Fruit fly (Drosophila melanogaster) whole organism, embryonic: Measurements from ENCODE around the gene RpL8.

Experiments used
- Ada2b ChIP-seq: fragments of 200-800 bp; sonication (Bioruptor generic); IDR thresholded peaks from 2 replicates; pipeline ENCODE4 v1.3.6; 2022; ENCODE audit warnings: missing biosample characterization, missing genetic modification characterization
- Atf-2 ChIP-seq: fragments of 200-800 bp; sonication (Bioruptor generic); optimal IDR thresholded peaks from 2 replicates; lab custom pipeline; 2016; ENCODE audit warnings: missing biosample characterization, missing genetic modification characterization
- Awh ChIP-seq: fragments of 200-800 bp; sonication (Bioruptor generic); IDR thresholded peaks from 2 replicates; pipeline ENCODE4, ENCODE4 v1.3.6; 2022; ENCODE audit warnings: missing biosample characterization, missing genetic modification characterization
- BEAF-32 ChIP-seq: fragments of 200-800 bp; sonication (Bioruptor generic); optimal IDR thresholded peaks from 3 replicates; lab custom pipeline; 2017; ENCODE audit warnings: missing biosample characterization, missing genetic modification characterization, mild to moderate bottlenecking, moderate library complexity, missing genetic modification reagents
- Bteb2 ChIP-seq: fragments of 200-800 bp; sonication (Bioruptor generic); optimal IDR thresholded peaks from 2 replicates; lab custom pipeline; 2016; ENCODE audit warnings: missing biosample characterization, missing genetic modification characterization
- CG10267 ChIP-seq: fragments of 200-800 bp; sonication (Bioruptor generic); optimal IDR thresholded peaks from 2 replicates; lab custom pipeline; 2018; ENCODE audit warnings: missing biosample characterization, mild to moderate bottlenecking, missing genetic modification characterization, moderate library complexity
- CG12236 ChIP-seq: fragments of 200-800 bp; sonication (Bioruptor generic); optimal IDR thresholded peaks from 2 replicates; lab custom pipeline; 2016; ENCODE audit warnings: missing biosample characterization, missing genetic modification characterization
- CG12942 ChIP-seq: fragments of 200-800 bp; sonication (Bioruptor generic); optimal IDR thresholded peaks from 3 replicates; lab custom pipeline; 2016; ENCODE audit warnings: missing biosample characterization, missing genetic modification characterization
- CG13123 ChIP-seq: fragments of 200-800 bp; sonication (Bioruptor generic); optimal IDR thresholded peaks from 2 replicates; lab custom pipeline; 2016; ENCODE audit warnings: missing biosample characterization, missing genetic modification characterization
- CG15011 ChIP-seq: fragments of 200-800 bp; sonication (Bioruptor generic); optimal IDR thresholded peaks from 3 replicates; lab custom pipeline; 2018; ENCODE audit warnings: missing biosample characterization, mild to moderate bottlenecking, missing genetic modification characterization
- CG2129 ChIP-seq: fragments of 200-800 bp; sonication (Bioruptor generic); IDR thresholded peaks from 2 replicates; pipeline ENCODE4 v1.3.6; 2022; ENCODE audit warnings: missing biosample characterization, missing genetic modification characterization; ENCODE audit not compliant: partially characterized antibody
- CG2875 ChIP-seq: fragments of 200-800 bp; sonication (Bioruptor generic); optimal IDR thresholded peaks from 2 replicates; lab custom pipeline; 2017; ENCODE audit warnings: missing biosample characterization, mild to moderate bottlenecking, missing genetic modification characterization, missing genetic modification reagents
- CG30020 ChIP-seq: fragments of 200-800 bp; optimal IDR thresholded peaks from 2 replicates; lab custom pipeline; 2019; ENCODE audit warnings: missing biosample characterization, mild to moderate bottlenecking, missing genetic modification characterization, moderate library complexity
- CG30403 ChIP-seq: fragments of 200-800 bp; sonication (Bioruptor generic); optimal IDR thresholded peaks from 3 replicates; lab custom pipeline; 2016; ENCODE audit warnings: missing biosample characterization, missing genetic modification characterization
- CG34422 ChIP-seq: fragments of 200-800 bp; sonication (Bioruptor generic); IDR thresholded peaks from 3 replicates; pipeline ENCODE4 v1.3.6; 2022; ENCODE audit warnings: missing biosample characterization, missing genetic modification characterization
- CG4282 ChIP-seq: fragments of 200-800 bp; sonication (Bioruptor generic); optimal IDR thresholded peaks from 2 replicates; lab custom pipeline; 2016; ENCODE audit warnings: missing biosample characterization, missing genetic modification characterization
- CG4328 ChIP-seq: fragments of 200-800 bp; sonication (Bioruptor generic); optimal IDR thresholded peaks from 3 replicates; lab custom pipeline; 2017; ENCODE audit warnings: missing biosample characterization, missing genetic modification reagents, missing genetic modification characterization
- CG5245 ChIP-seq: fragments of 200-800 bp; sonication (Bioruptor generic); optimal IDR thresholded peaks from 3 replicates; lab custom pipeline; 2016; ENCODE audit warnings: missing biosample characterization, missing genetic modification characterization
- CG5953 ChIP-seq: fragments of 200-800 bp; sonication (Bioruptor generic); IDR thresholded peaks from 2 replicates; pipeline ENCODE4 v1.3.6; 2022; ENCODE audit warnings: missing biosample characterization, missing genetic modification characterization
- CG6254 ChIP-seq: fragments of 200-800 bp; sonication (Bioruptor generic); optimal IDR thresholded peaks from 3 replicates; lab custom pipeline; 2017; ENCODE audit warnings: mild to moderate bottlenecking, missing biosample characterization, missing genetic modification reagents, missing genetic modification characterization
- CG6683 ChIP-seq: fragments of 200-800 bp; sonication (Bioruptor generic); optimal IDR thresholded peaks from 2 replicates; lab custom pipeline; 2017; ENCODE audit warnings: missing biosample characterization, mild to moderate bottlenecking, missing genetic modification characterization, missing genetic modification reagents
- CG6689 ChIP-seq: fragments of 200-800 bp; sonication (Bioruptor generic); IDR thresholded peaks from 2 replicates; pipeline ENCODE4 v1.3.6; 2022; ENCODE audit warnings: missing biosample characterization, missing genetic modification characterization
- CG6765 ChIP-seq: fragments of 200-800 bp; sonication (Bioruptor generic); optimal IDR thresholded peaks from 3 replicates; lab custom pipeline; 2017; ENCODE audit warnings: missing biosample characterization, mild to moderate bottlenecking, missing genetic modification characterization
- HLHmδ ChIP-seq: fragments of 200-800 bp; sonication (Bioruptor generic); optimal IDR thresholded peaks from 2 replicates; lab custom pipeline; 2018; ENCODE audit warnings: missing biosample characterization, mild to moderate bottlenecking, missing genetic modification characterization, moderate library complexity
- MBD-R2 ChIP-seq: fragments of 200-800 bp; sonication (Bioruptor generic); IDR thresholded peaks from 2 replicates; pipeline ENCODE4 v1.3.6; 2022; ENCODE audit warnings: missing biosample characterization, missing genetic modification characterization
- Med ChIP-seq: fragments of 200-800 bp; sonication (Bioruptor generic); peaks from one replicate; lab custom pipeline; 2016; ENCODE audit warnings: missing biosample characterization, missing genetic modification characterization, mild to moderate bottlenecking, inconsistent platforms, moderate library complexity
- Meics ChIP-seq: fragments of 200-800 bp; sonication (Bioruptor generic); optimal IDR thresholded peaks from 2 replicates; lab custom pipeline; 2017; ENCODE audit warnings: missing biosample characterization, mild to moderate bottlenecking, missing genetic modification characterization
- Optix ChIP-seq: fragments of 200-800 bp; sonication (Bioruptor generic); IDR thresholded peaks from 3 replicates; pipeline ENCODE4 v1.3.6; 2022; ENCODE audit warnings: missing biosample characterization, missing genetic modification characterization
- Sry-δ ChIP-seq: fragments of 200-800 bp; sonication (Bioruptor generic); optimal IDR thresholded peaks from 2 replicates; lab custom pipeline; 2016; ENCODE audit warnings: missing biosample characterization, missing genetic modification characterization
- ash1 ChIP-seq: fragments of 200-800 bp; sonication (Bioruptor generic); optimal IDR thresholded peaks from 2 replicates; lab custom pipeline; 2018; ENCODE audit warnings: missing biosample characterization, mild to moderate bottlenecking, missing genetic modification characterization
- chm ChIP-seq: fragments of 200-800 bp; sonication (Bioruptor generic); IDR thresholded peaks from 2 replicates; pipeline ENCODE4 v1.3.6; 2022; ENCODE audit warnings: missing biosample characterization, missing genetic modification characterization
- ci ChIP-seq: fragments of 200-800 bp; sonication (Bioruptor generic); IDR thresholded peaks from 3 replicates; pipeline ENCODE4 v1.3.6; 2022; ENCODE audit warnings: missing biosample characterization, missing genetic modification characterization
- dpn ChIP-seq, 2 experiments: fragments of 200-800 bp; sonication (Bioruptor generic); optimal IDR thresholded peaks; 3 replicates each; lab custom pipeline; 2016; ENCODE audit warnings: missing biosample characterization in 2 of 2, missing genetic modification characterization in 2 of 2
- eve ChIP-seq, 2 experiments: fragments of >200 bp; optimal IDR thresholded peaks; 2 replicates each; lab custom pipeline; 2017; ENCODE audit warnings: missing biosample characterization in 2 of 2, missing genetic modification characterization in 2 of 2
- fd102C ChIP-seq: fragments of 200-800 bp; sonication (Bioruptor generic); optimal IDR thresholded peaks from 2 replicates; lab custom pipeline; 2018; ENCODE audit warnings: missing biosample characterization, mild to moderate bottlenecking, missing genetic modification characterization, moderate library complexity
- fru ChIP-seq: fragments of >200 bp; optimal IDR thresholded peaks from 2 replicates; lab custom pipeline; 2017
- lbe ChIP-seq: fragments of 200-800 bp; sonication (Bioruptor generic); optimal IDR thresholded peaks from 2 replicates; lab custom pipeline; 2016; ENCODE audit warnings: missing biosample characterization, mild to moderate bottlenecking, missing genetic modification characterization
- nerfin-1 ChIP-seq: fragments of 200-800 bp; sonication (Bioruptor generic); optimal IDR thresholded peaks from 3 replicates; lab custom pipeline; 2019; ENCODE audit warnings: missing biosample characterization, mild to moderate bottlenecking, missing genetic modification characterization, moderate library complexity
- pan ChIP-seq, 4 experiments: fragments of >200 bp in 3 of 4; fragments of 200-800 bp in 1 of 4; sonication (Bioruptor generic) in 1 of 4; optimal IDR thresholded peaks in 3 of 4; IDR thresholded peaks in 1 of 4; 2 replicates each; pipeline versions ENCODE4 v1.3.6 to Lab custom; 2017 to 2022; ENCODE audit warnings: missing biosample characterization in 2 of 4, missing genetic modification characterization in 2 of 4, mixed read lengths in 1 of 4
- peb ChIP-seq: fragments of 200-800 bp; sonication (Bioruptor generic); IDR thresholded peaks from 2 replicates; pipeline ENCODE4 v1.3.6; 2022; ENCODE audit warnings: missing biosample characterization, missing genetic modification characterization
- psq ChIP-seq: fragments of 200-800 bp; sonication (Bioruptor generic); optimal IDR thresholded peaks from 2 replicates; lab custom pipeline; 2017; ENCODE audit warnings: missing biosample characterization, missing genetic modification characterization
- slp2 ChIP-seq: fragments of 200-800 bp; sonication (Bioruptor generic); optimal IDR thresholded peaks from 2 replicates; lab custom pipeline; 2016; ENCODE audit warnings: missing biosample characterization, missing genetic modification characterization
- sqz ChIP-seq: fragments of 200-800 bp; sonication (Bioruptor generic); optimal IDR thresholded peaks from 3 replicates; lab custom pipeline; 2018; ENCODE audit warnings: missing biosample characterization, mild to moderate bottlenecking, missing genetic modification characterization
- zen2 ChIP-seq: fragments of 200-800 bp; sonication (Bioruptor generic); IDR thresholded peaks from 3 replicates; pipeline ENCODE4 v1.3.6; 2022; ENCODE audit warnings: missing biosample characterization, missing genetic modification characterization; ENCODE audit not compliant: partially characterized antibody

RpL8 gene

DNA sequence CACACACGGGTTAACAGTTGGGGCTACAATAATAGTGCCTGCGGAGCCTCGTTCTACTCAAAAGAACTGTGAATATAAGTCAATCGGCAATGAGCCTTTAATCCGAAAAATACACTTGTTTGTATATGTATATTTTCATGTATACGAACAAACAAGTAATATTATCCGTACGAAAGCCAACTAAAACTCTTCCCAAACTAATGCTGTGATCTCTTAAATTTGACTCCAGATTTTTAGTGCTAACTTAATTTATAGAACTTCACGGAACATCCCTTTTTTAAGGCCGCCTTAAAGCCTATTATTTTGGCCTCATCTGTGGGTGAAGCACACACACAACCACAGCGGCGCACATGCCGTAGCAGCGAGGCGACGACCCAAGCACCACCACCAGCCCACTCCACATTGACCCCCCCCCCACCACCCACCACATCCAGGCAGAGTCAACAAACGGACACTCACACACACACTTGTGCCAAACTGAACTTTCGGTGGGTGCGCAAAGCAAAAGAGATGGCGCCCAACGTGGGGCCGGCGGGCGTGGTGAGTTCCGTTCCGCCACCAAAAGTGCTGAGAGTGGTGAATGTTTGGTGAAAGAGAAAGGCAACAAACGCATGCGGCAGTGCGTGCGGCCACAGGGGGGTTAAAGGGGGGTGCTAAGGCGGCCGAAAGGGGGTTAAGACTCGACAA, 3.0 kb upstream of the RpL8 start (continued):
- TF ChIP-seq CG5953 (0 out of 2 replicates have a peak, but pooled peaks have one; percentile 41), CG34422 (GFP tag; lab: Robert Waterston, UW) (peak; percentile 59; the same call in 1 of the 3 replicates), CG5245 (GFP tag; lab: Kevin White, UChicago) (peak; percentile 63), CG6683 (GFP tag; lab: Kevin White, UChicago) (peak; percentile 78), Meics (peak; percentile 88), Awh (GFP tag; lab: Robert Waterston, UW) (0 out of 2 replicates have a peak, but pooled peaks have one; percentile 44), Optix (GFP tag; lab: Robert Waterston, UW) (peak; percentile 52; the same call in 1 of the 3 replicates), Ada2b (GFP tag; lab: Robert Waterston, UW) (peak; percentile 74), CG12236 (GFP tag; lab: Kevin White, UChicago) (peak; percentile 63), zen2 (GFP tag; lab: Robert Waterston, UW) (no peak)

DNA sequence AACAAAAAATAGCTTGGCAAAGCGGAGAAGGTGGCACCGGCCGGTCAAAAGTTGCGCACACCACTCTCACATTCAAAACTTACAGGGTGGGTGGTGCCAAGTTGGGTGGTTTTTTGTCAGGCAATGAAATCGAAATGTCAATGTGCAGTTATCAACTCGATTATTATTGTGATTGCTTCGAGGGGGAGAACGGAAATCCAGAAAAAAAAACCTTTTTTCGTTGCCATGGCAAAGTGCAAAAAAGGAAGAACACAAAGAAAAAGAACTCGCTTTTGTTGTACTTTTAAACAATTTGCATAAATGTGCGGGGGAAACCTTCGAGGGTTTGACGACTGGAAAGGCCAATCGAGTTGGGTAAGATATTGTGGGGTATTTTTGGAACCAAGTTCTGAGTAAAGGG, 2.4 kb upstream of the RpL8 start:
- TF ChIP-seq nerfin-1 (tag; lab: Kevin White, UChicago) (peak; percentile 15), Atf-2 (no peak), chm (0 out of 2 replicates have a peak, but pooled peaks have one; percentile 2), eve (GFP tag; optimal IDR thresholded peaks at IDR 0.05; lab: Kevin White, UChicago) (peak in 1 of 2 experiments; percentile 66), ash1 (no peak), sqz (GFP tag; lab: Kevin White, UChicago) (peak; percentile 64)
- TF ChIP-seq, all 482 proteins: peak for 4

DNA sequence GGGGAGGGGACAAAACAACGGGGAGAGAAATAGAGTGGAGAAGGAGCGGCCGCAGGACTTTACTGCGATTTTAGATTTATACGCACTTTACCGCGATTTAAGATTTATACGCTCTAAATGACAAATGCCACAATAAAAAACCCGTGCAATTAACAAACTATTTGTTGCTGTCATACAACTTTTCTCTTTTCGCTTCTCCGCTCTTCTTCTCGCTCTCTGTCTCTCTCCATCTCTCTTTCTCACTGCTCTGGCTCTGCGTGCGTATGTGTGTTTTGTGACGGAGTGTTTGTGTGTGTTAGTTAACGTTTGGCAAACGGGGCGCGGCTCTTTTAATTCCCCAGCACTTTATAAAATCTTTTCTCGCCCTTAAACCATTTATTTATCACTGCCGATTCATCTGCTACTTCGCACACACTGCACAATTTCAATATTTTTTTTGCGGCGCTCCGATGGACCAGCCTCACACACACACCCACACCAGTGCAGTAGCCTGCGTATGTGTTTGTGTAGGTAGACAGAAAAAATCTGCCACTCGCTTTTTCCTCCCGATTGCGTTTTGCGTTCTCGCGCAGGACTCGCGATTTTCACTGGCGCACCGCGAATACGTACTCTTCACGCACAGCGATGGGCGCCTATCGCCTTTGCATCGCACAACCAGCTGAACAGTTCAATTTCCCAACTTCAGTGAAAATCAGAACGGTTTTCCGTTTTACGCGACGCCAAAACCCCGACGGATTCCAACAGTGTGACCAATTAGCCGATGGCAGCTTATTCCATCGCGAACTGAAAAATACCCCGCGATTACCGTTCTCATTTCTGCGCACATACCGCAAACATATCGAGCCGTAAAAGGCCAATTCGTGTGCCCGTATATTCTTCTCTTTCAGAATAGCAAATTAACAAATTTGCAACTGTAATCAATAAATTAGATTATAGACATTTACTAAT, 1.2 kb upstream of the RpL8 start, which contains the start of gene msn:
Gene msn (minus strand): TSS at position 747 of the 948 bp plus-strand sequence.
- TF ChIP-seq CG2875 (no peak), CG6689 (GFP tag; lab: Robert Waterston, UW) (no peak), HLHmδ (GFP tag; lab: Kevin White, UChicago) (peak; percentile 70), fru (lab: Kevin White, UChicago) (no peak), Awh (GFP tag; lab: Robert Waterston, UW) (no peak), peb (GFP tag; lab: Robert Waterston, UW) (no peak), CG6765 (no peak), CG4282 (GFP tag; lab: Kevin White, UChicago) (no peak), Optix (GFP tag; lab: Robert Waterston, UW) (0 out of 3 replicates have a peak, but pooled peaks have one; percentile 26), CG12942 (GFP tag; lab: Kevin White, UChicago) (no peak), CG13123 (GFP tag; lab: Kevin White, UChicago) (no peak), pan (optimal IDR thresholded peaks at IDR 0.05; lab: Kevin White, UChicago) (no peak), pan (GFP tag; optimal IDR thresholded peaks at IDR 0.05 in 1 of 2, IDR thresholded peaks at IDR 0.05 in 1 of 2) (peak in 1 of 2 experiments; percentile 50), ci (GFP tag; lab: Robert Waterston, UW) (peak; percentile 65; the same call in 2 of the 3 replicates), slp2 (no peak), CG4328 (GFP tag; lab: Kevin White, UChicago) (no peak), Sry-δ (GFP tag; lab: Kevin White, UChicago) (peak; percentile 67), lbe (GFP tag; lab: Kevin White, UChicago) (no peak), CG30403 (GFP tag; lab: Kevin White, UChicago) (no peak), CG10267 (tag; lab: Kevin White, UChicago) (peak; percentile 4), CG2129 (GFP tag; lab: Robert Waterston, UW) (no peak), CG30020 (no peak), psq (GFP tag; lab: Kevin White, UChicago) (no peak), Med (GFP tag; lab: Kevin White, UChicago) (peak; percentile 88), Bteb2 (GFP tag; lab: Kevin White, UChicago) (no peak), fd102C (GFP tag; lab: Kevin White, UChicago) (no peak), CG6254 (GFP tag; lab: Kevin White, UChicago) (no peak), BEAF-32 (GFP tag; lab: Kevin White, UChicago) (peak; percentile 64), dpn (GFP tag; optimal IDR thresholded peaks at IDR 0.05; lab: Kevin White, UChicago) (peak in 1 of 2 experiments; percentile 39), MBD-R2 (peak; percentile 56), CG15011 (GFP tag; lab: Kevin White, UChicago) (no peak)
